Fruit fly (Drosophila melanogaster) Kc167 (cell line): ENCODE results near the gene CG31266.

Experiments
- Myc ChIP-seq: fragments of >200 bp; optimal IDR thresholded peaks from 2 replicates; lab custom pipeline; 2017; ENCODE audit warnings: missing external identifiers
- Sin3A ChIP-seq: fragments of >200 bp; optimal IDR thresholded peaks from 2 replicates; lab custom pipeline; 2018; ENCODE audit warnings: missing external identifiers
- h ChIP-seq: fragments of >200 bp; optimal IDR thresholded peaks from 3 replicates; lab custom pipeline; 2018; ENCODE audit warnings: missing external identifiers
- ttk ChIP-seq: sonication (Bioruptor generic); optimal IDR thresholded peaks from 2 replicates; lab custom pipeline; 2017; ENCODE audit warnings: missing external identifiers

dm6 chr3R:17117607-17118327 is 14.7 kb upstream of the CG31266 start:
- TF ChIP-seq Sin3A (lab: Kevin White, UChicago) (no peak), h (lab: Kevin White, UChicago) (no peak), ttk (lab: Kevin White, UChicago) (no peak), Myc (lab: Kevin White, UChicago) (no peak)
